Worm (Caenorhabditis elegans): ENCODE data around the gene egg-2.

ce11 chrIII:7106854-7107253, 46.5 kb upstream of the egg-2 start:
- TF ChIP-seq aly-2 (tag; optimal IDR thresholded peaks at IDR 0.05) (no peak), pqm-1 (tag; optimal IDR thresholded peaks at IDR 0.05) (peak; percentile 62), F49E8.2 (tag; optimal IDR thresholded peaks at IDR 0.05; ENCODE audit: borderline replicate concordance) (no peak), sdz-12 (GFP tag; optimal IDR thresholded peaks at IDR 0.05) (no peak), skn-1 (tag; optimal IDR thresholded peaks at IDR 0.05) (no peak), ztf-11 (tag; optimal IDR thresholded peaks at IDR 0.05) (no peak), fos-1 (tag; optimal IDR thresholded peaks at IDR 0.05) (no peak), hlh-11 (tag; optimal IDR thresholded peaks at IDR 0.05) (peak; percentile 57), T26A8.4 (GFP tag; IDR thresholded peaks at IDR 0.05) (no peak), hlh-30 (tag; optimal IDR thresholded peaks at IDR 0.05; ENCODE audit: insufficient read depth) (no peak), mdl-1 (tag; optimal IDR thresholded peaks at IDR 0.05) (no peak), dve-1 (tag; optimal IDR thresholded peaks at IDR 0.05; ENCODE audit: insufficient read depth) (no peak), mep-1 (tag; optimal IDR thresholded peaks at IDR 0.05) (no peak), dpl-1 (GFP tag; optimal IDR thresholded peaks at IDR 0.05) (no peak)

Data from whole organism, L4 larva.